Fruit fly (Drosophila melanogaster): Measurements from ENCODE around the gene CG31296.
A peak's percentile ranks its signal among the peaks of the same experiment; 100 is the strongest.

The CG31296 gene

dm6 chr3R:15493211-15493610 lies 38.1 kb downstream of the CG31296 start:
- no peak for TF ChIP-seq dsf (GFP tag; optimal IDR thresholded peaks at IDR 0.05; ENCODE audit: borderline replicate concordance)
- no peak for TF ChIP-seq brk (GFP tag; optimal IDR thresholded peaks at IDR 0.05)
- no peak for TF ChIP-seq N (GFP tag; optimal IDR thresholded peaks at IDR 0.05)
- TF ChIP-seq pan (optimal IDR thresholded peaks at IDR 0.05): no peak
- TF ChIP-seq fru (GFP tag; optimal IDR thresholded peaks at IDR 0.05): no peak
- TF ChIP-seq sv (GFP tag; optimal IDR thresholded peaks at IDR 0.05): no peak
- no peak for TF ChIP-seq Hr83 (GFP tag; optimal IDR thresholded peaks at IDR 0.05; ENCODE audit: poor library complexity, severe bottlenecking)
- TF ChIP-seq CG32264 (GFP tag; optimal IDR thresholded peaks at IDR 0.05): no peak

dm6 chr3R:15485866-15486265 lies 45.4 kb downstream of the CG31296 start, which contains the start of gene obe:
TSS of gene obe (plus strand) at chr3R:15486050.
- no peak for TF ChIP-seq pan (optimal IDR thresholded peaks at IDR 0.05)
- TF ChIP-seq Myc (optimal IDR thresholded peaks at IDR 0.05): peak; percentile 53
- no peak for TF ChIP-seq dsf (GFP tag; optimal IDR thresholded peaks at IDR 0.05; ENCODE audit: borderline replicate concordance)

DNA sequence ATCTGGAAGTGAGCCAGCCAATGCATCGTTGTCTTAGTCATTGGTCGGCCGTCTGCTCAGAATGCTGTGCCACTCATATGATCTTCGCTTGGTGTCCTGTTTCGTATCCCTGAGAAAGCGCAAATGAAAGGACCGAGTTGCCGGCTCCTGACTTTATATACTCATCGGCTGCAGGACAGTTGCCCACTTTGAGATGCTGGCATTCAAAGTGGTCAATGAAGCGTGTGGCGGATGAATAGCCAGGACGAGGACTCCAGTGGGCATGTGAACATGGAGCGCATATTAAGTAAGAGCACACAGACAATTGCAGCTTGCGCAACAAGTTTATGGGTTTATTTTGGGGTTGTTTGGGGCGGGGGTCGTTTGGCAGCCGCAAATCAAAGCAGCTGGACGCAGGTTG lies 46.0 kb downstream of the CG31296 start, which contains the start of gene Trissin:
Gene Trissin (minus strand): TSS at position 101 of the 400 bp plus-strand sequence.
- TF ChIP-seq Dfd (GFP tag; optimal IDR thresholded peaks at IDR 0.05) (no peak), HLH106 (tag; optimal IDR thresholded peaks at IDR 0.05) (no peak), Hr83 (GFP tag; optimal IDR thresholded peaks at IDR 0.05; ENCODE audit: poor library complexity, severe bottlenecking) (no peak), Abd-B (GFP tag; optimal IDR thresholded peaks at IDR 0.05) (no peak), Hr78 (GFP tag; optimal IDR thresholded peaks at IDR 0.05) (no peak), dl (GFP tag; optimal IDR thresholded peaks at IDR 0.05; ENCODE audit: insufficient read depth in 1 of 2, partially characterized antibody in 2 of 2) (no peak), CrebA (GFP tag; optimal IDR thresholded peaks at IDR 0.05; ENCODE audit: borderline replicate concordance) (no peak)

- TF ChIP-seq Mio (GFP tag; optimal IDR thresholded peaks at IDR 0.05): no peak
- TF ChIP-seq Hr78 (GFP tag; optimal IDR thresholded peaks at IDR 0.05): no peak
- TF ChIP-seq dl (GFP tag; optimal IDR thresholded peaks at IDR 0.05; ENCODE audit: insufficient read depth in 1 of 2, partially characterized antibody in 2 of 2): no peak
- TF ChIP-seq OdsH (GFP tag; optimal IDR thresholded peaks at IDR 0.05): no peak
- no peak for TF ChIP-seq jim (GFP tag; optimal IDR thresholded peaks at IDR 0.05)
- TF ChIP-seq lola (GFP tag; optimal IDR thresholded peaks at IDR 0.05): no peak
- no peak for TF ChIP-seq sv (GFP tag; optimal IDR thresholded peaks at IDR 0.05)
- no peak for TF ChIP-seq psq (GFP tag; optimal IDR thresholded peaks at IDR 0.05)
- TF ChIP-seq Vsx2 (GFP tag; optimal IDR thresholded peaks at IDR 0.05; ENCODE audit: partially characterized antibody): no peak
- no peak for TF ChIP-seq Jra (GFP tag; optimal IDR thresholded peaks at IDR 0.05)
- no peak for TF ChIP-seq Myc (optimal IDR thresholded peaks at IDR 0.05)
- no peak for TF ChIP-seq CG9705 (GFP tag; optimal IDR thresholded peaks at IDR 0.05)
These were observed 48.4 kb downstream of the CG31296 start, which contains the start of gene Rh6 for dm6 chr3R:15482858-15483257. TSS of gene Rh6 (plus strand) at chr3R:15483158.

DNA sequence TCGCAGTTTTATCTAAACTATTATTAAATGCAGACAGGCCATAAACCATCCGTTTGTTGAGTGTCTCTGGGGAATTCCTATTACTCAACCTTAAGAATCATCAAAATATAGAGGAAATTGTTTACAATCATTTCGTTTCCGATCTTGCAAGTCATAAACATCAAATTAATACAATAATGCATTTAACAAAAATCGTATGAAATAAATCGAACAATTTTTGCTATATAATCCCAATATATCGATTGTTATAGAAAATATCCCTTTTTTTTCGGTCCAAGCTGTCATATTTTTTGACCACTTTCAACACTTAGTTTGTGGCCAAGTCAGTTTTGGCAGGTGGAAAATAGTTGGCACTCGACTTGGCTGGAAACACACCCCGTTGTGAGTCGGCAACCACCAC lies 49.7 kb downstream of the CG31296 start, which contains the start of gene B9d1:
Gene B9d1 (plus strand): TSS at position 301 of the 400 bp plus-strand sequence.
- TF ChIP-seq N (GFP tag; optimal IDR thresholded peaks at IDR 0.05) (no peak), usp (GFP tag; optimal IDR thresholded peaks at IDR 0.05) (no peak)
